Worm (Caenorhabditis elegans): ENCODE measurements around the gene mtre-1.

DNA sequence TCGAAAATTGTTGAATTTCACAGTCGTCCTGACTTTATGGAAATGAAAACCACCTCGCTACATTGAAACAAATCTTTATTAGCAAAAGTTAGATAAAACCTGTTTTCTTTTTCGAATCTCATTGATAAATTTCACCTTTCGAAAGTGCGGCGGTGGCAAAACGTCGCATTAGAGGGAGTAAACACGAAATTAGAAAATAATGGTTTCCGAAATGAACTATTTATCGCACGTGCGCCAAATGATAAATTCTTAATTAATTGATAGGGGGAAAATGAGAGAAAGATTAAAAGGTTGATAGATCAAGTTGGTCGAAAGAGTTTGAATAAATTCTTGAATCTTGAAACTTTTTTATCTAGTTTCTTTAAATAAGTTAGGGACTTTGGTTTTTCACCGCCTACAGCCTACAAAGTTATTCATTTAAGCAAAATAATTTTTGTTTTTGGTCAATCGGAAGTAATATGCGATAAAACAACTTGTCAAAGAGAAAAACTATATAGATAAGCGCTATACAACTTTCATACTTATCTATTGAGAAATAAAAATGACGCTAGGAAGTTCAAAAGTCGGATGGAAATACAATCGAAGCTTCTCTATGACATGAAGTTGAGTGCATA, 20.7 kb upstream of the mtre-1 start:
- TF ChIP-seq alr-1 (tag; optimal IDR thresholded peaks at IDR 0.05) (no peak), egl-27 (tag; optimal IDR thresholded peaks at IDR 0.05) (no peak), nhr-11 (tag; optimal IDR thresholded peaks at IDR 0.05) (no peak), nhr-77 (tag; optimal IDR thresholded peaks at IDR 0.05) (no peak), elt-1 (tag; optimal IDR thresholded peaks at IDR 0.05) (no peak), fos-1 (tag; optimal IDR thresholded peaks at IDR 0.05) (peak; percentile 36), nhr-25 (tag; optimal IDR thresholded peaks at IDR 0.05) (no peak), nhr-237 (tag; optimal IDR thresholded peaks at IDR 0.05) (no peak), ama-1 (optimal IDR thresholded peaks at IDR 0.05) (no peak), mdl-1 (tag; optimal IDR thresholded peaks at IDR 0.05) (no peak), nhr-10 (tag; optimal IDR thresholded peaks at IDR 0.05) (no peak)

Data from whole organism, L2 larva.